Worm (Caenorhabditis elegans): ENCODE results near the gene fbxa-22.

Gene fbxa-22

DNA sequence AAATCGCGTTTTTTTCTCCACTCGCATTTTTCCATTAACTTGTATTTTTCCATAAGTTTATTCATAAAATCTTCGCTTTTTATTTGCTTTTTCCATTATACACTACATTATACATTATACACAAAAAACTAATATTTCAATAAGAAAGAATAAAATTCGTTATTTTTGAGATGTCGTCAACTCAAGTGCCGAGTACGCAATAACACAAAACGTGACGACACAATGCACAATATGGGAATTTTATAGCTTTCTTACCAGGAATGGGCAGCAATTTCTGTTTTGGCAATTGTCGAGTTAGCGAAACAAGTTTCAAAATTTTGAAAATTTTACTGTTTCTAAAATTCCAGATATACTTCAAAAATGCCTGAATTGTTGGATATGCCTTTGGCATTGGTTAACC lies 13.5 kb downstream of the fbxa-22 start, which contains the start of gene fbxa-10:
fbxa-10 (plus strand) TSS at position 207 of the 400 bp plus-strand sequence.
- TF ChIP-seq C34F6.9 (tag; optimal IDR thresholded peaks at IDR 0.05) (peak; percentile 21), nhr-6 (tag; optimal IDR thresholded peaks at IDR 0.05) (no peak), gmeb-1 (tag; optimal IDR thresholded peaks at IDR 0.05) (peak; percentile 31), unc-39 (tag; optimal IDR thresholded peaks at IDR 0.05) (no peak), ZK546.5 (tag; optimal IDR thresholded peaks at IDR 0.05) (no peak), skn-1 (tag; optimal IDR thresholded peaks at IDR 0.05) (no peak)

DNA sequence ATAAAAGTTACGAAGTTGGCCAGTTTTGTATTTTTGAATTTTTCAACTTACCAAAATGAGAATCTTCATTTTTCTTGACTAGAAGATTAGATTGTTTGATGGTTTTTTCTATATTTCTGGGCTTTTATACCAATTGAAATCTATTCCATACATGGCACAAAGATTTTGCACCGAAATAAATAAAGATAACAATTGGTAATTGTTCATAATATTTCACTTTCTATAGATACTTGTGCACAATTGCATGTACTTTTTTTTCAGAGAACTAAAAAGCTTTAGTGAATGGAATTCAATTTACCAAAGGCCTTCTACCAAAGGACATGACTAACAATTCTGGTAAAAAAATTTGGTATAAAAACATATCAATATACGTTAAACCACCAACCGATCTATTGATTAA lies 15.9 kb downstream of the fbxa-22 start, which contains the start of the genes T12B5.15 and T12B5.14:
T12B5.15 (minus strand) TSS at position 101 of the 400 bp plus-strand sequence.
T12B5.14 (plus strand) TSS at position 321 of the 400 bp plus-strand sequence.
- no peak for TF ChIP-seq egl-27 (tag; optimal IDR thresholded peaks at IDR 0.05)
- no peak for TF ChIP-seq aly-2 (tag; optimal IDR thresholded peaks at IDR 0.05)
- TF ChIP-seq ama-1 (optimal IDR thresholded peaks at IDR 0.05): no peak
- no peak for TF ChIP-seq ceh-82 (tag; optimal IDR thresholded peaks at IDR 0.05)
- TF ChIP-seq elt-1 (tag; optimal IDR thresholded peaks at IDR 0.05): no peak
- TF ChIP-seq fos-1 (tag; optimal IDR thresholded peaks at IDR 0.05): no peak
- no peak for TF ChIP-seq ztf-11 (tag; optimal IDR thresholded peaks at IDR 0.05)
- TF ChIP-seq F13H6.1 (tag; optimal IDR thresholded peaks at IDR 0.05): no peak
- no peak for TF ChIP-seq unc-39 (tag; optimal IDR thresholded peaks at IDR 0.05)
- TF ChIP-seq nhr-6 (tag; optimal IDR thresholded peaks at IDR 0.05): no peak
- TF ChIP-seq mab-5 (tag; optimal IDR thresholded peaks at IDR 0.05): no peak
- no peak for TF ChIP-seq blmp-1 (tag; optimal IDR thresholded peaks at IDR 0.05; ENCODE audit: insufficient read depth)
- TF ChIP-seq lin-13 (GFP tag; optimal IDR thresholded peaks at IDR 0.05): no peak
- no peak for TF ChIP-seq ztf-1 (GFP tag; conservative IDR thresholded peaks at IDR 0.05)

DNA sequence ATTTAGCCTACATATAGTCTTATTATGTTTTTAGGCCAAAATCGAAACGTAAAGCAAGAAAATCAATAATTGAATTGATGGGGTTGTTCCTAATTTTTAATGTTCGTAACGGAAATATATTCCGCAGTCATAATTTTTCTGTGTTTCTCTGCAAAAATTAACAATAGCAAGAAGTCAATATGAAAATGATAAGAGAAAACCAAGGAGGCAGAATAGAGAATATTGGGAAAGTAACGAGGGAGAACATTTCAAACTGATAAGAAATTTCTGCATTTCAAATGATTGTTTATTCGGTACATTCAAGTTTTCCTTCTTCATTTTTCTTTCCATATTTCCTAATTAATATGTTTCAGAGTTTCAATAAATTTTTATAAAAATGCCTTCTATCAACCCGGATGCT lies 17.3 kb downstream of the fbxa-22 start, which contains the start of gene fbxa-54:
fbxa-54 (plus strand) TSS at position 354 of the 400 bp plus-strand sequence.
- TF ChIP-seq nhr-25 (tag; optimal IDR thresholded peaks at IDR 0.05): no peak
- no peak for TF ChIP-seq ztf-1 (GFP tag; conservative IDR thresholded peaks at IDR 0.05)
- no peak for TF ChIP-seq ceh-82 (tag; optimal IDR thresholded peaks at IDR 0.05)
- TF ChIP-seq gmeb-1 (tag; optimal IDR thresholded peaks at IDR 0.05): peak; percentile 9
- TF ChIP-seq nhr-11 (tag; optimal IDR thresholded peaks at IDR 0.05): no peak
- TF ChIP-seq unc-39 (tag; optimal IDR thresholded peaks at IDR 0.05): no peak
- no peak for TF ChIP-seq zag-1 (tag; optimal IDR thresholded peaks at IDR 0.05)
- TF ChIP-seq nhr-10 (tag; optimal IDR thresholded peaks at IDR 0.05): no peak
- TF ChIP-seq nhr-23 (tag; optimal IDR thresholded peaks at IDR 0.05): no peak
- no peak for TF ChIP-seq unc-62 (GFP tag; optimal IDR thresholded peaks at IDR 0.05)
- no peak for TF ChIP-seq C34F6.9 (tag; optimal IDR thresholded peaks at IDR 0.05)
- TF ChIP-seq ztf-4 (tag; optimal IDR thresholded peaks at IDR 0.05): no peak
- no peak for TF ChIP-seq lin-11 (tag; optimal IDR thresholded peaks at IDR 0.05)
- TF ChIP-seq elt-1 (tag; optimal IDR thresholded peaks at IDR 0.05): no peak
- peak; percentile 84 for TF ChIP-seq fos-1 (tag; optimal IDR thresholded peaks at IDR 0.05)
- TF ChIP-seq mab-5 (tag; optimal IDR thresholded peaks at IDR 0.05): no peak

DNA sequence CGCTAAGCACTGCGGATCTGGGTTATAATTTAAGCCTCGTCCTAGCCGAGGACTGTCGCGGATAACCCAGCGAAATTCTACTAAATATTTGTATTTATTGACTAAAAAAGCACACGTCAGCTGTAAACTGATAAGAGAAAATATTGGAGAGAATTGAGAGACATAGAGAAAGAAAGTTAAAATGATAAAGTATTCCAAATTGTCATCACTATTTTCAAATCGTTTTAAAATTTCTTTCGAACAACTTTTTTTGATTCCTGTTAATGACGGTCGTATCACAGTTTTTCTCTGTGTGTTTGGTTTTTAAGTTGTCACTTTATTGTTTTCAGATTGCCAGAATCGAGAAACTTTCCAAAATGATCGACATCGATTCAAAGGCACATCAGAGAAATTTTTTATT lies 23.3 kb downstream of the fbxa-22 start, which contains the start of gene fbxa-51:
fbxa-51 (plus strand) TSS at position 322 of the 400 bp plus-strand sequence.
- no peak for TF ChIP-seq snpc-4 (tag; optimal IDR thresholded peaks at IDR 0.05)
- peak; percentile 35 for TF ChIP-seq fos-1 (tag; optimal IDR thresholded peaks at IDR 0.05)

DNA sequence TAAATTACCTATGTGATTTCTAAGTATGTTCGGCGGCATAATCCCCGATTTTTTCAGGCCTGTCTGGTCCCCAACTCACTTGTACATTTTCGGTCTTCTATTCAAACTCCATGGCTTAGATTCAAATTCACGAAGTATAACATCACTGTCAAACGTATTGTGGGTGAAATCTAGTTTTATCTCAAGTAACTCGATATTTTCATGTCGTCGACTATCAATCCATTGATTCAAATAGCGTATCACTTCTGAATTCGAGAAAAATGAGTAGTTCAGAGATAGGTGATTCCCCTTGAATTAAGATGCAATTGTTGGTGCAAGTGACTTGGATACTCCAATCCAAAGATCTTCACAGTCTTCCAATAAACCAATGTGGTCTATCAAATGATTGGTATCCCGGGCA lies 26.0 kb downstream of the fbxa-22 start:
- TF ChIP-seq egl-27 (tag; optimal IDR thresholded peaks at IDR 0.05): no peak
- TF ChIP-seq sem-4 (tag; optimal IDR thresholded peaks at IDR 0.05): no peak
- no peak for TF ChIP-seq skn-1 (tag; optimal IDR thresholded peaks at IDR 0.05)

- TF ChIP-seq fos-1 (tag; optimal IDR thresholded peaks at IDR 0.05) (no peak), lsy-2 (tag; optimal IDR thresholded peaks at IDR 0.05) (no peak), elt-3 (tag; optimal IDR thresholded peaks at IDR 0.05) (no peak), sma-9 (GFP tag; optimal IDR thresholded peaks at IDR 0.05) (no peak), sma-9 (tag; optimal IDR thresholded peaks at IDR 0.05) (no peak), crh-2 (tag; optimal IDR thresholded peaks at IDR 0.05) (no peak), egl-27 (tag; optimal IDR thresholded peaks at IDR 0.05) (no peak), R02D3.7 (tag; optimal IDR thresholded peaks at IDR 0.05) (no peak), nhr-237 (tag; optimal IDR thresholded peaks at IDR 0.05) (no peak), sem-4 (tag; optimal IDR thresholded peaks at IDR 0.05) (no peak), ztf-1 (GFP tag; conservative IDR thresholded peaks at IDR 0.05) (no peak)
These were observed 27.6 kb downstream of the fbxa-22 start for ce11 chrIII:966259-966658.

Measured in whole organism, L2 larva.